Fruit fly (Drosophila melanogaster) whole organism, prepupa: ENCODE data around the gene Marcal1.

ENCODE experiments used
- Blimp-1 ChIP-seq: fragments of 200-800 bp; sonication (Bioruptor generic); optimal IDR thresholded peaks from 3 replicates; lab custom pipeline; 2017; ENCODE audit warnings: missing biosample characterization, missing genetic modification characterization, mild to moderate bottlenecking, moderate library complexity, missing genetic modification reagents
- CG10631 ChIP-seq: fragments of 200-800 bp; sonication (Bioruptor generic); optimal IDR thresholded peaks from 2 replicates; lab custom pipeline; 2016; ENCODE audit warnings: missing biosample characterization, missing genetic modification characterization
- CG10669 ChIP-seq: fragments of 200-800 bp; sonication (Bioruptor generic); optimal IDR thresholded peaks from 3 replicates; lab custom pipeline; 2018; ENCODE audit warnings: missing biosample characterization, mild to moderate bottlenecking, missing genetic modification characterization, moderate library complexity
- CG11294 ChIP-seq: fragments of 200-800 bp; sonication (Bioruptor generic); IDR thresholded peaks from 2 replicates; pipeline ENCODE4 v1.3.6; 2022; ENCODE audit warnings: missing biosample characterization, missing genetic modification characterization
- CG11762 ChIP-seq: fragments of 200-800 bp; sonication (Bioruptor generic); optimal IDR thresholded peaks from 3 replicates; lab custom pipeline; 2016; ENCODE audit warnings: missing biosample characterization, missing genetic modification characterization; ENCODE audit not compliant: insufficient read depth
- CG11902 ChIP-seq: fragments of 200-800 bp; sonication (Bioruptor generic); optimal IDR thresholded peaks from 3 replicates; lab custom pipeline; 2016; ENCODE audit warnings: missing biosample characterization, missing genetic modification characterization
- CG15336 ChIP-seq: fragments of 200-800 bp; sonication (Bioruptor generic); IDR thresholded peaks from 2 replicates; pipeline ENCODE4 v1.3.6; 2022; ENCODE audit warnings: missing biosample characterization, missing genetic modification characterization
- CG1621 ChIP-seq: fragments of 200-800 bp; sonication (Bioruptor generic); optimal IDR thresholded peaks from 3 replicates; lab custom pipeline; 2018; ENCODE audit warnings: missing biosample characterization, mild to moderate bottlenecking, missing genetic modification characterization
- CG3032 ChIP-seq: fragments of 200-800 bp; optimal IDR thresholded peaks from 2 replicates; lab custom pipeline; 2019; ENCODE audit warnings: missing biosample characterization, mild to moderate bottlenecking, missing genetic modification characterization, moderate library complexity
- CG31627 ChIP-seq: fragments of 200-800 bp; sonication (Bioruptor generic); optimal IDR thresholded peaks from 3 replicates; lab custom pipeline; 2016; ENCODE audit warnings: missing biosample characterization, missing genetic modification characterization
- CG32006 ChIP-seq: fragments of 200-800 bp; sonication (Bioruptor generic); optimal IDR thresholded peaks from 3 replicates; lab custom pipeline; 2017; ENCODE audit warnings: missing biosample characterization, mild to moderate bottlenecking, missing genetic modification characterization
- CG34406 ChIP-seq: fragments of 200-800 bp; sonication (Bioruptor generic); optimal IDR thresholded peaks from 3 replicates; lab custom pipeline; 2016; ENCODE audit warnings: missing biosample characterization, missing genetic modification characterization
- CG3919 ChIP-seq: fragments of 200-800 bp; sonication (Bioruptor generic); optimal IDR thresholded peaks from 3 replicates; lab custom pipeline; 2016; ENCODE audit warnings: missing biosample characterization, missing genetic modification characterization
- CG6163 ChIP-seq: fragments of 200-800 bp; sonication (Bioruptor generic); IDR thresholded peaks from 3 replicates; pipeline ENCODE4 v1.3.6; 2022; ENCODE audit warnings: missing biosample characterization, missing genetic modification characterization
- CG6276 ChIP-seq: fragments of 200-800 bp; sonication (Bioruptor generic); optimal IDR thresholded peaks from 2 replicates; lab custom pipeline; 2017; ENCODE audit warnings: missing biosample characterization, mild to moderate bottlenecking, missing genetic modification characterization
- CG6808 ChIP-seq: fragments of 200-800 bp; sonication (Bioruptor generic); optimal IDR thresholded peaks from 3 replicates; lab custom pipeline; 2017; ENCODE audit warnings: missing biosample characterization, missing genetic modification characterization, mild to moderate bottlenecking, moderate library complexity, missing genetic modification reagents
- CG6854 ChIP-seq: fragments of 200-800 bp; sonication (Bioruptor generic); optimal IDR thresholded peaks from 2 replicates; lab custom pipeline; 2017; ENCODE audit warnings: missing biosample characterization, mild to moderate bottlenecking, missing genetic modification characterization
- CG7368 ChIP-seq: fragments of 200-800 bp; sonication (Bioruptor generic); optimal IDR thresholded peaks from 3 replicates; lab custom pipeline; 2016; ENCODE audit warnings: missing biosample characterization, missing genetic modification characterization
- CG8119 ChIP-seq: fragments of 200-800 bp; sonication (Bioruptor generic); IDR thresholded peaks from 3 replicates; pipeline ENCODE4 v1.3.6; 2022; ENCODE audit warnings: missing biosample characterization, missing genetic modification characterization
- CG8319 ChIP-seq: fragments of 200-800 bp; sonication (Bioruptor generic); optimal IDR thresholded peaks from 3 replicates; lab custom pipeline; 2016; ENCODE audit warnings: missing biosample characterization, missing genetic modification characterization
- CG8632 ChIP-seq: fragments of 200-800 bp; sonication (Bioruptor generic); optimal IDR thresholded peaks from 3 replicates; lab custom pipeline; 2016; ENCODE audit warnings: missing biosample characterization, missing genetic modification characterization
- Eip75B ChIP-seq: fragments of 200-800 bp; sonication (Bioruptor generic); optimal IDR thresholded peaks from 3 replicates; lab custom pipeline; 2016; ENCODE audit warnings: missing biosample characterization, missing genetic modification characterization
- Eip78C ChIP-seq: fragments of 200-800 bp; sonication (Bioruptor generic); peaks from one replicate; lab custom pipeline; 2016; ENCODE audit warnings: missing biosample characterization, missing genetic modification characterization
- Eip93F ChIP-seq: fragments of 200-800 bp; sonication (Bioruptor generic); optimal IDR thresholded peaks from 2 replicates; lab custom pipeline; 2016; ENCODE audit warnings: missing biosample characterization, mild to moderate bottlenecking, missing genetic modification characterization
- Ets21C ChIP-seq: fragments of 200-800 bp; sonication (Bioruptor generic); optimal IDR thresholded peaks from 3 replicates; lab custom pipeline; 2016; ENCODE audit warnings: missing biosample characterization, missing genetic modification characterization
- Ets96B ChIP-seq: fragments of 200-800 bp; optimal IDR thresholded peaks from 2 replicates; lab custom pipeline; 2019; ENCODE audit warnings: missing biosample characterization, mild to moderate bottlenecking, missing genetic modification characterization, moderate library complexity
- Gug ChIP-seq: fragments of 200-800 bp; sonication (Bioruptor generic); IDR thresholded peaks from 2 replicates; pipeline ENCODE4 v1.3.6; 2022; ENCODE audit warnings: missing biosample characterization, missing genetic modification characterization
- Lpt ChIP-seq: fragments of 200-800 bp; sonication (Bioruptor generic); optimal IDR thresholded peaks from 3 replicates; lab custom pipeline; 2016; ENCODE audit warnings: missing biosample characterization, missing genetic modification characterization
- Met ChIP-seq: fragments of 200-800 bp; sonication (Bioruptor generic); optimal IDR thresholded peaks from 3 replicates; lab custom pipeline; 2016; ENCODE audit warnings: missing biosample characterization, missing genetic modification characterization
- OdsH ChIP-seq: fragments of 200-800 bp; sonication (Bioruptor generic); optimal IDR thresholded peaks from 3 replicates; lab custom pipeline; 2016; ENCODE audit warnings: missing biosample characterization, missing genetic modification characterization
- Smox ChIP-seq: fragments of 200-800 bp; sonication (Bioruptor generic); optimal IDR thresholded peaks from 3 replicates; lab custom pipeline; 2016; ENCODE audit warnings: missing biosample characterization, missing genetic modification characterization
- Sox102F ChIP-seq: fragments of 200-800 bp; sonication (Bioruptor generic); optimal IDR thresholded peaks from 2 replicates; lab custom pipeline; 2016; ENCODE audit warnings: missing biosample characterization, mild to moderate bottlenecking, missing genetic modification characterization
- Sox14 ChIP-seq: fragments of 200-800 bp; sonication (Bioruptor generic); optimal IDR thresholded peaks from 3 replicates; lab custom pipeline; 2016; ENCODE audit warnings: missing biosample characterization, missing genetic modification characterization
- Sox15 ChIP-seq: fragments of 200-800 bp; sonication (Bioruptor generic); optimal IDR thresholded peaks from 3 replicates; lab custom pipeline; 2016; ENCODE audit warnings: missing biosample characterization, missing genetic modification characterization
- achi ChIP-seq: fragments of 200-800 bp; sonication (Bioruptor generic); optimal IDR thresholded peaks from 3 replicates; lab custom pipeline; 2016; ENCODE audit warnings: missing biosample characterization, missing genetic modification characterization
- cyc ChIP-seq: fragments of 200-800 bp; sonication (Bioruptor generic); optimal IDR thresholded peaks from 3 replicates; lab custom pipeline; 2016; ENCODE audit warnings: missing biosample characterization, missing genetic modification characterization
- dsx ChIP-seq: fragments of 200-800 bp; optimal IDR thresholded peaks from 3 replicates; lab custom pipeline; 2019; ENCODE audit warnings: missing biosample characterization, mild to moderate bottlenecking, missing genetic modification characterization, moderate library complexity; ENCODE audit not compliant: poor library complexity, severe bottlenecking
- eg ChIP-seq: fragments of 200-800 bp; sonication (Bioruptor generic); IDR thresholded peaks from 3 replicates; pipeline ENCODE4 v1.3.6; 2022; ENCODE audit warnings: missing biosample characterization, missing genetic modification characterization
- esn ChIP-seq: fragments of 200-800 bp; sonication (Bioruptor generic); optimal IDR thresholded peaks from 2 replicates; lab custom pipeline; 2016; ENCODE audit warnings: missing biosample characterization, mild to moderate bottlenecking, missing genetic modification characterization, moderate library complexity
- fd85E ChIP-seq: fragments of 200-800 bp; sonication (Bioruptor generic); optimal IDR thresholded peaks from 3 replicates; lab custom pipeline; 2016; ENCODE audit warnings: missing biosample characterization, missing genetic modification characterization
- fkh ChIP-seq: fragments of 200-800 bp; sonication (Bioruptor generic); optimal IDR thresholded peaks from 3 replicates; lab custom pipeline; 2017; ENCODE audit warnings: missing biosample characterization, mild to moderate bottlenecking, missing genetic modification characterization, moderate library complexity
- lz ChIP-seq: fragments of 200-800 bp; sonication (Bioruptor generic); optimal IDR thresholded peaks from 3 replicates; lab custom pipeline; 2016; ENCODE audit warnings: missing biosample characterization, missing genetic modification characterization
- pdm3 ChIP-seq: fragments of 200-800 bp; sonication (Bioruptor generic); optimal IDR thresholded peaks from 3 replicates; lab custom pipeline; 2016; ENCODE audit warnings: missing biosample characterization, missing genetic modification characterization
- spab ChIP-seq: fragments of 200-800 bp; sonication (Bioruptor generic); optimal IDR thresholded peaks from 2 replicates; lab custom pipeline; 2017; ENCODE audit warnings: missing biosample characterization, mild to moderate bottlenecking, missing genetic modification characterization, missing genetic modification reagents
- ss ChIP-seq, 2 experiments: fragments of 200-800 bp; sonication (Bioruptor generic); optimal IDR thresholded peaks; 2 replicates in 1 of 2; 3 replicates in 1 of 2; lab custom pipeline; 2017 to 2018; ENCODE audit warnings: mild to moderate bottlenecking in 2 of 2, missing biosample characterization in 2 of 2, missing genetic modification characterization in 2 of 2, moderate library complexity in 1 of 2
- svp ChIP-seq: fragments of 200-800 bp; sonication (Bioruptor generic); peaks from one replicate; lab custom pipeline; 2016; ENCODE audit warnings: missing biosample characterization, missing genetic modification characterization
- topi ChIP-seq: fragments of 200-800 bp; sonication (Bioruptor generic); optimal IDR thresholded peaks from 3 replicates; lab custom pipeline; 2016; ENCODE audit warnings: missing biosample characterization, missing genetic modification characterization
- vri ChIP-seq: fragments of 200-800 bp; sonication (Bioruptor generic); optimal IDR thresholded peaks from 3 replicates; lab custom pipeline; 2016; ENCODE audit warnings: missing biosample characterization, mild to moderate bottlenecking, missing genetic modification characterization

Marcal1 gene

DNA sequence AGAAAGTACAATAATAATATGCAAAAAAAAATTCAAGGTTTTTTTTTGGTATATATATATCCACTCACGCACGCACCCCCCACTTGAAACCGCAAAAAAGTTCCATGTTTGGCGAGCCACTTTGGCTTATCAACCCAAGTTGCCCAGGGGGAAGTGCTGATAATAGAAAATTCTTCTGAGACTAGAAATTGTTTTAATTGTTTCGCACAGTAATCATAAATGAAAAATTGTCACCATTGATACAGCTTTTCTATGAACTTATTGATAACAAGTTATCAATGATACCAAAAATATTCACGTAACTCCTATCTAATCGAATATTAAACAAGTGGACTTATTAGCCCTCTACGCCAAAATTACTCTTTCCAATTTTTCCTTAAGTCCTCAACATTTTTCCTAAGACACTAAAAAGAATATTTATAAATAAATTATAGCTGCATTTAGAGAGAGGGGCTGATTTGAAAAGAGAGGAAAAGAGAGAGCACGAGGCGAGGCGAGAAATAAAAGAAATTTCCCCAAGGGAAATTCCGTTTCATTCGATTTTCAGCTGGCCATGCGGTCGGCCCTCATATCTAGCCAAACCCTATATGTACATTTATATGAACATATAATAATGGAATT lies 43.4 kb downstream of the Marcal1 start:
- TF ChIP-seq Eip78C (GFP tag; lab: Kevin White, UChicago) (peak; percentile 19), Ets96B (no peak)

DNA sequence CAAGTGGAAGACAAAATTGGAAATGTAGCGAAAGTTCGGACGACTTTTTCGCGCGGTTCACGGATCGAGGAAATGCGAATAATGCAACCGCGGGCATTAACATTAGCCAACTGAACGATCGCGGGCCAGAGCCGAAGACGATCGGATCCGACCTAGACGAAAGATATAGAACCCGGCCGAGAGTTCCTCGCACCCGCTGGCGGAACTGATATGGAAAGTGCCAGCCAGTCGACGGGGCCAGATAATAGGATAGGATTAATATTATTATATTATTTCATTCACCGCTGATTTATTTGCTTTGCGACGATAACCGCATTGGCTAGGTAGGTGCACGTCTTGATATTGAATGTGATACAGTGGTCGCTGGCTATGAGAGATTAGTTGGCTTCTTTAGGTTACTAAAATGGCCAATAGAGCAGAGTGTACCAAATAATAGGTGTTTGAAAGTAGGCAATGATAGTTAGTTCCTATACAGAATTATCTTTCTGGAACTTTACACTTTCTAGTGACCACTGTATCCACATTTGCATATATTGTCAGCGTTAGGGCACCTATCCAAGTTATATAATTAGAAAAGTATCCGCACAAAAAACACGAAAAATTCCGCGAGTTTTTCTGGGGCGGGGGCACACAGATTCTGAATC lies 44.2 kb downstream of the Marcal1 start:
- TF ChIP-seq eg (GFP tag; lab: Robert Waterston, UW) (peak; percentile 91), CG6854 (GFP tag; lab: Kevin White, UChicago) (no peak), pdm3 (GFP tag; lab: Kevin White, UChicago) (peak; percentile 76), Lpt (GFP tag; lab: Kevin White, UChicago) (peak; percentile 60), CG11294 (GFP tag; lab: Robert Waterston, UW) (peak; percentile 84), CG8632 (GFP tag; lab: Kevin White, UChicago) (peak; percentile 63), CG15336 (peak; percentile 76; the same call in 1 of the 2 replicates), Eip93F (no peak), Sox102F (GFP tag; lab: Kevin White, UChicago) (peak; percentile 59), CG3032 (tag; lab: Kevin White, UChicago) (peak; percentile 59), Gug (peak; percentile 77), svp (peak; percentile 80), cyc (GFP tag; lab: Kevin White, UChicago) (peak; percentile 68), CG31627 (GFP tag; lab: Kevin White, UChicago) (peak; percentile 74), topi (peak; percentile 73), Met (GFP tag; lab: Kevin White, UChicago) (peak; percentile 73), CG6163 (GFP tag; lab: Robert Waterston, UW) (peak; percentile 91), CG3919 (GFP tag; lab: Kevin White, UChicago) (peak; percentile 77), CG10669 (peak; percentile 51), ss (GFP tag; optimal IDR thresholded peaks at IDR 0.05; lab: Kevin White, UChicago) (peak in 1 of 2 experiments; percentile 7), Sox15 (GFP tag; lab: Kevin White, UChicago) (peak; percentile 54), CG8119 (GFP tag; lab: Robert Waterston, UW) (peak; percentile 75), achi (GFP tag; lab: Kevin White, UChicago) (peak; percentile 78), CG34406 (GFP tag; lab: Kevin White, UChicago) (peak; percentile 47), CG7368 (peak; percentile 43), CG6808 (GFP tag; lab: Kevin White, UChicago) (peak; percentile 45), dsx (no peak), Ets96B (peak; percentile 68), lz (GFP tag; lab: Kevin White, UChicago) (peak; percentile 62), CG11762 (GFP tag; lab: Kevin White, UChicago) (peak; percentile 52), Sox14 (GFP tag; lab: Kevin White, UChicago) (peak; percentile 71), Blimp-1 (no peak), Eip75B (peak; percentile 68), Ets21C (GFP tag; lab: Kevin White, UChicago) (peak; percentile 55), esn (GFP tag; lab: Kevin White, UChicago) (peak; percentile 61), CG11902 (GFP tag; lab: Kevin White, UChicago) (peak; percentile 38), fd85E (GFP tag; lab: Kevin White, UChicago) (no peak), CG8319 (peak; percentile 22), CG32006 (peak; percentile 78), OdsH (GFP tag; lab: Kevin White, UChicago) (peak; percentile 78), spab (peak; percentile 64), CG10631 (peak; percentile 74), CG6276 (GFP tag; lab: Kevin White, UChicago) (peak; percentile 73), Smox (GFP tag; lab: Kevin White, UChicago) (peak; percentile 57), Eip78C (GFP tag; lab: Kevin White, UChicago) (peak; percentile 90), vri (GFP tag; lab: Kevin White, UChicago) (peak; percentile 87), CG1621 (tag; lab: Kevin White, UChicago) (no peak), fkh (peak; percentile 15)
